Worm (Caenorhabditis elegans) whole organism, L3 larva: Measurements from ENCODE around the gene unc-119.

Experiments
- ceh-82 ChIP-seq: fragments of 150-350 bp; optimal IDR thresholded peaks from 2 replicates; lab custom pipeline; 2014; ENCODE audit warnings: missing biosample characterization, missing genetic modification characterization
- egl-27 ChIP-seq: sonication (generic microtip); optimal IDR thresholded peaks from 4 replicates; lab custom pipeline; 2017; ENCODE audit warnings: missing biosample characterization, missing genetic modification reagents, missing genetic modification characterization
- egl-5 ChIP-seq: fragments of 150-350 bp; optimal IDR thresholded peaks from 2 replicates; lab custom pipeline; 2017; ENCODE audit warnings: missing biosample characterization, missing genetic modification reagents, missing genetic modification characterization, inconsistent platforms
- fkh-10 ChIP-seq: sonication (generic microtip); optimal IDR thresholded peaks from 2 replicates; lab custom pipeline; 2017; ENCODE audit warnings: missing biosample characterization, missing genetic modification reagents, missing genetic modification characterization
- lin-39 ChIP-seq: fragments of 150-350 bp; optimal IDR thresholded peaks from 2 replicates; lab custom pipeline; 2018; ENCODE audit warnings: missing biosample characterization, missing genetic modification reagents, missing genetic modification characterization
- snpc-4 ChIP-seq: fragments of 150-350 bp; optimal IDR thresholded peaks from 2 replicates; lab custom pipeline; 2014; ENCODE audit warnings: missing biosample characterization, missing genetic modification characterization

- TF ChIP-seq egl-27 (tag; lab: Kevin White, UChicago) (no peak), ceh-82 (tag; lab: Kevin White, UChicago) (no peak), fkh-10 (GFP tag; lab: Kevin White, UChicago) (no peak), snpc-4 (no peak), egl-5 (tag; lab: Kevin White, UChicago) (no peak), lin-39 (tag; lab: Kevin White, UChicago) (no peak)
These were observed 35.4 kb upstream of the unc-119 start for ce11 chrIII:10867086-10867485.
